Fruit fly (Drosophila melanogaster) Kc167 (cell line): ENCODE results near the gene CG13108.

Experiments
- Myc ChIP-seq: fragments of >200 bp; optimal IDR thresholded peaks from 2 replicates; lab custom pipeline; 2017; ENCODE audit warnings: missing external identifiers
- h ChIP-seq: fragments of >200 bp; optimal IDR thresholded peaks from 3 replicates; lab custom pipeline; 2018; ENCODE audit warnings: missing external identifiers
- insv ChIP-seq: fragments of >200 bp; optimal IDR thresholded peaks from 3 replicates; lab custom pipeline; 2018; ENCODE audit warnings: missing external identifiers
- psq ChIP-seq: fragments of >200 bp; optimal IDR thresholded peaks from 2 replicates; lab custom pipeline; 2017; ENCODE audit warnings: missing external identifiers
- ttk ChIP-seq: sonication (Bioruptor generic); optimal IDR thresholded peaks from 2 replicates; lab custom pipeline; 2017; ENCODE audit warnings: missing external identifiers

DNA sequence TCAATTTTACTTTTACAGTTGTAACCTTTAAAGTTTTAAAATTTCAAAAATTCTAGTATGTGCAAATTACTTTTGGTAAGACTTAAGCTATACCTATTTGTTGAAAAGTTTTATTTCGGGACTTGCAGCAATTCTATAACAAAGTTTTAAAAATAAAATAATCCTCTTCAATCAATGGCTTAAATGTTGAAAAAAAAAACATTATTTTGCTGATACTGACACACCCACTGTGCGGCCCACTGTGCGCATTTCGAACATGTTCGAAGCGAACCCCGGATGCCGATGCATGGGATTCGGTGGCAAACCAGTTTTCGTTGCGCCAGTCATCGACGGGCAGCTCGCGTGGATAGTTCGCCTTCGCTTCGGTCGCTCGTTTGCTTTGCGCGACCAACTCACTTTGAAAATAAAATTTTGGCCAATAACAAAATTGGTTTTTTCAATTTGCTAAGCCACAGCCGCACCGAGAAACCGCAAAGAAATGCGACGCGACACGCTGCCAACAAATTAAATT lies 38.6 kb upstream of the CG13108 start, which contains the start of gene CG32982:
- TF ChIP-seq psq (lab: Kevin White, UChicago) (no peak), h (no peak), insv (lab: Kevin White, UChicago) (no peak), Myc (lab: Kevin White, UChicago) (no peak), ttk (lab: Kevin White, UChicago) (no peak)
